Worm (Caenorhabditis elegans) whole organism, L3 larva: ENCODE measurements around the gene srh-149.

ENCODE experiments used
- elt-1 ChIP-seq: fragments of 150-350 bp; optimal IDR thresholded peaks from 2 replicates; lab custom pipeline; 2014; ENCODE audit warnings: missing biosample characterization, missing genetic modification characterization
- elt-3 ChIP-seq, 3 experiments: fragments of 150-350 bp in 1 of 3; sonication (generic microtip) in 2 of 3; optimal IDR thresholded peaks; 2 replicates in 2 of 3; 4 replicates in 1 of 3; lab custom pipeline; 2014 to 2017; ENCODE audit warnings: missing biosample characterization in 3 of 3, missing genetic modification characterization in 3 of 3
- eor-1 ChIP-seq, 2 experiments: fragments of 150-350 bp; optimal IDR thresholded peaks; 2 replicates each; lab custom pipeline; 2014 to 2018; ENCODE audit warnings: missing biosample characterization in 2 of 2, missing genetic modification characterization in 2 of 2
- nhr-237 ChIP-seq: fragments of 150-350 bp; optimal IDR thresholded peaks from 2 replicates; lab custom pipeline; 2014; ENCODE audit warnings: missing biosample characterization, missing genetic modification characterization
- nhr-77 ChIP-seq: fragments of 150-350 bp; optimal IDR thresholded peaks from 2 replicates; lab custom pipeline; 2014; ENCODE audit warnings: missing biosample characterization, missing genetic modification characterization
- snpc-4 ChIP-seq: fragments of 150-350 bp; optimal IDR thresholded peaks from 2 replicates; lab custom pipeline; 2014; ENCODE audit warnings: missing biosample characterization, missing genetic modification characterization
- ztf-4 ChIP-seq: fragments of 150-350 bp; optimal IDR thresholded peaks from 2 replicates; lab custom pipeline; 2014; ENCODE audit warnings: missing biosample characterization, missing genetic modification characterization

ce11 chrV:15865839-15866238 lies 24.8 kb upstream of the srh-149 start, which contains the start of gene srh-293:
- TF ChIP-seq elt-3 (tag; optimal IDR thresholded peaks at IDR 0.05; lab: Kevin White, UChicago) = no peak
- TF ChIP-seq nhr-237 = no peak
- TF ChIP-seq nhr-77 (tag; lab: Kevin White, UChicago) = no peak
- no peak for TF ChIP-seq snpc-4
- TF ChIP-seq eor-1 (tag; optimal IDR thresholded peaks at IDR 0.05; lab: Kevin White, UChicago) = no peak
- TF ChIP-seq ztf-4 = no peak
- no peak for TF ChIP-seq elt-1
